Fruit fly (Drosophila melanogaster) whole organism, embryonic: ENCODE results near the gene CG6927.
A peak's percentile ranks its signal among the peaks of the same experiment; 100 is the strongest.

ENCODE experiments used
- Atf6 ChIP-seq: fragments of 200-800 bp; sonication (Bioruptor generic); IDR thresholded peaks from 2 replicates; pipeline ENCODE4 v1.3.6; 2022; ENCODE audit warnings: missing biosample characterization, missing genetic modification characterization
- B-H2 ChIP-seq: fragments of 200-800 bp; sonication (Bioruptor generic); optimal IDR thresholded peaks from 2 replicates; lab custom pipeline; 2018; ENCODE audit warnings: missing biosample characterization, mild to moderate bottlenecking, missing genetic modification characterization
- BEAF-32 ChIP-seq: fragments of 200-800 bp; sonication (Bioruptor generic); optimal IDR thresholded peaks from 3 replicates; lab custom pipeline; 2017; ENCODE audit warnings: missing biosample characterization, missing genetic modification characterization, mild to moderate bottlenecking, moderate library complexity, missing genetic modification reagents
- CG10543 ChIP-seq: fragments of 200-800 bp; sonication (Bioruptor generic); optimal IDR thresholded peaks from 3 replicates; lab custom pipeline; 2017; ENCODE audit warnings: missing biosample characterization, mild to moderate bottlenecking, missing genetic modification characterization, moderate library complexity
- CG11456 ChIP-seq: fragments of 200-800 bp; sonication (Bioruptor generic); IDR thresholded peaks from 3 replicates; pipeline ENCODE4 v1.3.6; 2022; ENCODE audit warnings: missing biosample characterization, missing genetic modification characterization
- CG12744 ChIP-seq: fragments of 200-800 bp; sonication (Bioruptor generic); optimal IDR thresholded peaks from 2 replicates; lab custom pipeline; 2016; ENCODE audit warnings: missing biosample characterization, missing genetic modification characterization
- CG14965 ChIP-seq: fragments of 200-800 bp; sonication (Bioruptor generic); optimal IDR thresholded peaks from 2 replicates; lab custom pipeline; 2016; ENCODE audit warnings: missing biosample characterization, missing genetic modification characterization, borderline replicate concordance
- CG1647 ChIP-seq: fragments of 200-800 bp; sonication (Bioruptor generic); optimal IDR thresholded peaks from 3 replicates; lab custom pipeline; 2016; ENCODE audit warnings: missing biosample characterization, missing genetic modification characterization
- CG16813 ChIP-seq: fragments of 200-800 bp; sonication (Bioruptor generic); IDR thresholded peaks from 3 replicates; pipeline ENCODE4 v1.3.6; 2022; ENCODE audit warnings: missing biosample characterization, missing genetic modification characterization; ENCODE audit not compliant: partially characterized antibody
- CG17912 ChIP-seq: fragments of 200-800 bp; sonication (Bioruptor generic); optimal IDR thresholded peaks from 2 replicates; lab custom pipeline; 2018; ENCODE audit warnings: missing biosample characterization, mild to moderate bottlenecking, missing genetic modification characterization
- CG3163 ChIP-seq: fragments of 200-800 bp; sonication (Bioruptor generic); optimal IDR thresholded peaks from 3 replicates; lab custom pipeline; 2016; ENCODE audit warnings: missing biosample characterization, missing genetic modification characterization
- CG3847 ChIP-seq: fragments of 200-800 bp; sonication (Bioruptor generic); IDR thresholded peaks from 2 replicates; pipeline ENCODE4 v1.3.6; 2022; ENCODE audit warnings: missing biosample characterization, missing genetic modification characterization
- CG42726 ChIP-seq: fragments of 200-800 bp; sonication (Bioruptor generic); IDR thresholded peaks from 2 replicates; pipeline ENCODE4 v1.3.6; 2022; ENCODE audit warnings: missing biosample characterization, missing genetic modification characterization; ENCODE audit not compliant: partially characterized antibody
- CG6654 ChIP-seq: fragments of 200-800 bp; sonication (Bioruptor generic); optimal IDR thresholded peaks from 2 replicates; lab custom pipeline; 2017; ENCODE audit warnings: missing biosample characterization, mild to moderate bottlenecking, missing genetic modification characterization
- CG6791 ChIP-seq: fragments of 200-800 bp; sonication (Bioruptor generic); IDR thresholded peaks from 3 replicates; pipeline ENCODE4 v1.3.6; 2022; ENCODE audit warnings: missing biosample characterization, missing genetic modification characterization; ENCODE audit not compliant: partially characterized antibody
- CG7556 ChIP-seq: fragments of 200-800 bp; sonication (Bioruptor generic); optimal IDR thresholded peaks from 2 replicates; lab custom pipeline; 2017; ENCODE audit warnings: missing biosample characterization, mild to moderate bottlenecking, missing genetic modification characterization
- CG7928 ChIP-seq: fragments of 200-800 bp; sonication (Bioruptor generic); optimal IDR thresholded peaks from 2 replicates; lab custom pipeline; 2017; ENCODE audit warnings: missing biosample characterization, mild to moderate bottlenecking, missing genetic modification characterization
- CG9876 ChIP-seq: fragments of 200-800 bp; sonication (Bioruptor generic); optimal IDR thresholded peaks from 2 replicates; lab custom pipeline; 2016; ENCODE audit warnings: missing biosample characterization, missing genetic modification characterization
- Camta ChIP-seq: fragments of 200-800 bp; sonication (Bioruptor generic); optimal IDR thresholded peaks from 2 replicates; lab custom pipeline; 2016; ENCODE audit warnings: missing biosample characterization, missing genetic modification characterization
- CkIIα-i1 ChIP-seq: fragments of 200-800 bp; sonication (Bioruptor generic); IDR thresholded peaks from 2 replicates; pipeline ENCODE4 v1.3.6; 2022; ENCODE audit warnings: missing biosample characterization, missing genetic modification characterization
- CrebB ChIP-seq: fragments of 200-800 bp; sonication (Bioruptor generic); optimal IDR thresholded peaks from 3 replicates; lab custom pipeline; 2018; ENCODE audit warnings: missing biosample characterization, mild to moderate bottlenecking, missing genetic modification characterization
- Eip74EF ChIP-seq, 2 experiments: fragments of 200-800 bp in 1 of 2; fragments of >200 bp in 1 of 2; sonication (Bioruptor generic) in 1 of 2; optimal IDR thresholded peaks; 2 replicates each; lab custom pipeline; 2017 to 2019; ENCODE audit warnings: missing biosample characterization in 2 of 2, missing genetic modification characterization in 2 of 2, mild to moderate bottlenecking in 1 of 2, moderate library complexity in 1 of 2
- Ets97D ChIP-seq: fragments of 200-800 bp; sonication (Bioruptor generic); optimal IDR thresholded peaks from 3 replicates; lab custom pipeline; 2016; ENCODE audit warnings: missing biosample characterization, missing genetic modification characterization
- HLH3B ChIP-seq: fragments of 200-800 bp; sonication (Bioruptor generic); IDR thresholded peaks from 2 replicates; pipeline ENCODE4 v1.3.6; 2022; ENCODE audit warnings: missing biosample characterization, missing genetic modification characterization
- HLH4C ChIP-seq: fragments of 200-800 bp; sonication (Bioruptor generic); IDR thresholded peaks from 3 replicates; pipeline ENCODE4 v1.3.6; 2022; ENCODE audit warnings: missing biosample characterization, missing genetic modification characterization; ENCODE audit not compliant: partially characterized antibody
- Max ChIP-seq: fragments of 200-800 bp; sonication (Bioruptor generic); optimal IDR thresholded peaks from 2 replicates; lab custom pipeline; 2016; ENCODE audit warnings: missing biosample characterization, mild to moderate bottlenecking, missing genetic modification characterization
- Mrtf ChIP-seq: fragments of 200-800 bp; sonication (Bioruptor generic); IDR thresholded peaks from 3 replicates; pipeline ENCODE4 v1.3.6; 2022; ENCODE audit warnings: missing biosample characterization, missing genetic modification characterization
- Ravus ChIP-seq: fragments of 200-800 bp; sonication (Bioruptor generic); IDR thresholded peaks from 2 replicates; pipeline ENCODE4 v1.3.6; 2022; ENCODE audit warnings: missing biosample characterization, missing genetic modification characterization
- Rx ChIP-seq: fragments of 200-800 bp; sonication (Bioruptor generic); IDR thresholded peaks from 2 replicates; pipeline ENCODE4 v1.3.6; 2022; ENCODE audit warnings: missing biosample characterization, missing genetic modification characterization
- Stat92E ChIP-seq, 3 experiments: fragments of >200 bp in 2 of 3; fragments of 200-800 bp in 1 of 3; sonication (Bioruptor generic) in 1 of 3; optimal IDR thresholded peaks; 2 replicates each; lab custom pipeline; 2017 to 2019; ENCODE audit warnings: missing biosample characterization in 3 of 3, missing genetic modification characterization in 3 of 3, mild to moderate bottlenecking in 1 of 3, moderate library complexity in 1 of 3
- ato ChIP-seq: fragments of 200-800 bp; sonication (Bioruptor generic); IDR thresholded peaks from 2 replicates; pipeline ENCODE4 v1.3.6; 2022; ENCODE audit warnings: missing biosample characterization, missing genetic modification characterization; ENCODE audit not compliant: partially characterized antibody
- cato ChIP-seq: fragments of 200-800 bp; sonication (Bioruptor generic); optimal IDR thresholded peaks from 2 replicates; lab custom pipeline; 2016; ENCODE audit warnings: missing biosample characterization, missing genetic modification characterization, borderline replicate concordance
- da ChIP-seq: fragments of 200-800 bp; sonication (Bioruptor generic); optimal IDR thresholded peaks from 2 replicates; lab custom pipeline; 2016; ENCODE audit warnings: missing biosample characterization, missing genetic modification characterization
- fd3F ChIP-seq: fragments of 200-800 bp; sonication (Bioruptor generic); optimal IDR thresholded peaks from 2 replicates; lab custom pipeline; 2018; ENCODE audit warnings: missing biosample characterization, mild to moderate bottlenecking, missing genetic modification characterization, moderate library complexity
- grau ChIP-seq: fragments of 200-800 bp; optimal IDR thresholded peaks from 3 replicates; lab custom pipeline; 2019; ENCODE audit warnings: missing biosample characterization, mild to moderate bottlenecking, missing genetic modification characterization, moderate library complexity
- jing ChIP-seq: fragments of 200-800 bp; sonication (Bioruptor generic); optimal IDR thresholded peaks from 2 replicates; lab custom pipeline; 2018; ENCODE audit warnings: missing biosample characterization, mild to moderate bottlenecking, missing genetic modification characterization
- knrl ChIP-seq: fragments of 200-800 bp; sonication (Bioruptor generic); IDR thresholded peaks from 3 replicates; pipeline ENCODE4 v1.3.6; 2022; ENCODE audit warnings: missing biosample characterization, missing genetic modification characterization; ENCODE audit not compliant: partially characterized antibody
- lbe ChIP-seq: fragments of 200-800 bp; sonication (Bioruptor generic); optimal IDR thresholded peaks from 2 replicates; lab custom pipeline; 2016; ENCODE audit warnings: missing biosample characterization, mild to moderate bottlenecking, missing genetic modification characterization
- nmo ChIP-seq: fragments of 200-800 bp; sonication (Bioruptor generic); optimal IDR thresholded peaks from 2 replicates; lab custom pipeline; 2018; ENCODE audit warnings: missing biosample characterization, mild to moderate bottlenecking, missing genetic modification characterization, moderate library complexity
- onecut ChIP-seq: fragments of 200-800 bp; sonication (Bioruptor generic); IDR thresholded peaks from 2 replicates; pipeline ENCODE4 v1.3.6; 2022; ENCODE audit warnings: missing biosample characterization, missing genetic modification characterization
- p53 ChIP-seq: fragments of 200-800 bp; sonication (Bioruptor generic); optimal IDR thresholded peaks from 2 replicates; lab custom pipeline; 2016; ENCODE audit warnings: missing biosample characterization, missing genetic modification characterization
- pnt ChIP-seq: fragments of 200-800 bp; sonication (Bioruptor generic); optimal IDR thresholded peaks from 3 replicates; lab custom pipeline; 2016; ENCODE audit warnings: missing biosample characterization, missing genetic modification characterization
- repo ChIP-seq: fragments of 200-800 bp; sonication (Bioruptor generic); optimal IDR thresholded peaks from 2 replicates; lab custom pipeline; 2016; ENCODE audit warnings: missing biosample characterization, missing genetic modification characterization
- run ChIP-seq: fragments of 200-800 bp; sonication (Bioruptor generic); optimal IDR thresholded peaks from 3 replicates; lab custom pipeline; 2018; ENCODE audit warnings: missing biosample characterization, mild to moderate bottlenecking, missing genetic modification characterization
- sima ChIP-seq: fragments of 200-800 bp; sonication (Bioruptor generic); optimal IDR thresholded peaks from 2 replicates; lab custom pipeline; 2016; ENCODE audit warnings: missing biosample characterization, missing genetic modification characterization
- stc ChIP-seq: fragments of 200-800 bp; sonication (Bioruptor generic); IDR thresholded peaks from 2 replicates; pipeline ENCODE4 v1.3.6; 2022; ENCODE audit warnings: missing biosample characterization, missing genetic modification characterization
- twi ChIP-seq: fragments of 200-800 bp; optimal IDR thresholded peaks from 2 replicates; lab custom pipeline; 2019; ENCODE audit warnings: missing biosample characterization, mild to moderate bottlenecking, missing genetic modification characterization, moderate library complexity

The CG6927 gene

DNA sequence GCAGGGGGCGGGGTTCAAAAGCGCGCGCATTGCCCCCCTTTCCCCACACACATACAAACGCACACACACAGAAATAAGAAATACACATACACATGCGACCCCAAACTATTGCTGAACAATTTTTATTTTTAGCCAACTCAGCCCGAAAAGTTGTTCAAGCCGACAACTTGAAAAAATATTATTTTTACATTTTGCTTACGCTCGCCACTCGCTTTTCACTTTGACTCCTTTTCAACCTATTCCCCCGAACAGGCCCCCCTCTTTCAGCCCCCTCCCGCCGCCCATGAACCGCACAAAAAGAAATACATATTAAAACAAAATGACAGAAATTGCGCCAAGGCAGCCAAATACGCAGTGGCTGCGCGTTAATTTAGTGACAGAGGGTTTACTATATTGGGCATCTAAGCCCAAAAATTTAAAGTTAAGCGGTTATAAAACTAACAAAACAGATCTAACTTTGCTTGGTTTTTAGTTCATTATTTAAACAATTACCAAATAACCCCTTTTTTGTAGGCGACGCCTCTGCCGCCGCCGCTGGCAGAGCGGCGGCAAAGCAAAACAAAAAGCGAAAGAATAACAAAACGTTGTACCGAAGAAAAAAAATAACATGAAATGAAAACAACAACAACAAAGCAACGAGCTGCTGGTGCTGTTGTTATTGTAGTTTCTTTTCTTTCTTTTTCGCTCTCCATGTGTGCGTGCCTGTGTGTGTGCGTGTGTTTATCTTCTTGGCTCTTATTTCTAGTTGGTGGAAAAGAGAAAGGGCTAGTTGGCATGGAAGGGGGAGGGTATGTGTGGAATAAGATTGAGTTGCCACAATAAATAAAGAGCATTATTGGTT lies 3.5 kb downstream of the CG6927 start (continued):
- TF ChIP-seq knrl (GFP tag; lab: Robert Waterston, UW) (no peak), sima (GFP tag; lab: Kevin White, UChicago) (peak; percentile 99), Rx (GFP tag; lab: Robert Waterston, UW) (peak; percentile 99), CG10543 (GFP tag; lab: Kevin White, UChicago) (peak; percentile 99), Ets97D (peak; percentile 97), CG14965 (peak; percentile 93), p53 (GFP tag; lab: Kevin White, UChicago) (peak; percentile 98), cato (GFP tag; lab: Kevin White, UChicago) (peak; percentile 100), grau (peak; percentile 100), CG16813 (GFP tag; lab: Robert Waterston, UW) (no peak), CG6791 (GFP tag; lab: Robert Waterston, UW) (no peak), da (GFP tag; lab: Kevin White, UChicago) (peak; percentile 99), onecut (GFP tag; lab: Robert Waterston, UW) (peak; percentile 99), pnt (GFP tag; lab: Kevin White, UChicago) (peak; percentile 100), CG17912 (GFP tag; lab: Kevin White, UChicago) (peak; percentile 99), CG7556 (GFP tag; lab: Kevin White, UChicago) (peak; percentile 100), CG3163 (GFP tag; lab: Kevin White, UChicago) (peak; percentile 95), CrebB (tag; lab: Kevin White, UChicago) (peak; percentile 99), CkIIα-i1 (GFP tag; lab: Robert Waterston, UW) (peak; percentile 99), BEAF-32 (GFP tag; lab: Kevin White, UChicago) (peak; percentile 50), Max (GFP tag; lab: Kevin White, UChicago) (peak; percentile 99), fd3F (peak; percentile 100), lbe (peak; percentile 99), CG7928 (peak; percentile 89), ato (GFP tag; lab: Robert Waterston, UW) (no peak), Stat92E (GFP tag; optimal IDR thresholded peaks at IDR 0.05; lab: Kevin White, UChicago) (peak in 1 of 3 experiments; percentile 98), nmo (GFP tag; lab: Kevin White, UChicago) (peak; percentile 100), CG1647 (GFP tag; lab: Kevin White, UChicago) (peak; percentile 100), HLH3B (peak; percentile 100), stc (GFP tag; lab: Robert Waterston, UW) (peak; percentile 100), CG12744 (GFP tag; lab: Kevin White, UChicago) (peak; percentile 99), CG42726 (GFP tag; lab: Robert Waterston, UW) (peak; percentile 28; the same call in 1 of the 2 replicates), Atf6 (peak; percentile 100), HLH4C (peak; percentile 27; the same call in 1 of the 3 replicates), repo (peak; percentile 99), Mrtf (peak; percentile 100), CG11456 (GFP tag; lab: Robert Waterston, UW) (peak; percentile 100), CG6654 (GFP tag; lab: Kevin White, UChicago) (peak; percentile 95), Camta (GFP tag; lab: Kevin White, UChicago) (peak; percentile 100), jing (peak; percentile 99), B-H2 (peak; percentile 99), twi (tag; lab: Kevin White, UChicago) (peak; percentile 99), CG9876 (peak; percentile 100), CG3847 (GFP tag; lab: Robert Waterston, UW) (peak; percentile 100), run (tag; lab: Kevin White, UChicago) (peak; percentile 99), Ravus (peak; percentile 99), Eip74EF (GFP tag; optimal IDR thresholded peaks at IDR 0.05; lab: Kevin White, UChicago) (peak in 1 of 2 experiments; percentile 99)
